Worm (Caenorhabditis elegans) whole organism, L3 larva: ENCODE data around the gene mpz-3.

Experiments used
- R02D3.7 ChIP-seq: fragments of 150-350 bp; optimal IDR thresholded peaks from 2 replicates; lab custom pipeline; 2014; ENCODE audit warnings: missing biosample characterization, missing genetic modification characterization
- ZK546.5 ChIP-seq: sonication (generic microtip); optimal IDR thresholded peaks from 2 replicates; lab custom pipeline; 2017; ENCODE audit warnings: missing biosample characterization, missing genetic modification characterization
- aly-2 ChIP-seq: fragments of 150-350 bp; optimal IDR thresholded peaks from 2 replicates; lab custom pipeline; 2014; ENCODE audit warnings: missing biosample characterization, missing genetic modification characterization
- ceh-16 ChIP-seq: sonication (generic microtip); optimal IDR thresholded peaks from 2 replicates; lab custom pipeline; 2017; ENCODE audit warnings: missing biosample characterization, missing genetic modification characterization
- ceh-82 ChIP-seq: fragments of 150-350 bp; optimal IDR thresholded peaks from 2 replicates; lab custom pipeline; 2014; ENCODE audit warnings: missing biosample characterization, missing genetic modification characterization
- ceh-9 ChIP-seq: sonication (generic microtip); optimal IDR thresholded peaks from 2 replicates; lab custom pipeline; 2018; ENCODE audit warnings: missing biosample characterization, missing genetic modification characterization
- egl-27 ChIP-seq: sonication (generic microtip); optimal IDR thresholded peaks from 4 replicates; lab custom pipeline; 2017; ENCODE audit warnings: missing biosample characterization, missing genetic modification reagents, missing genetic modification characterization
- elt-1 ChIP-seq: fragments of 150-350 bp; optimal IDR thresholded peaks from 2 replicates; lab custom pipeline; 2014; ENCODE audit warnings: missing biosample characterization, missing genetic modification characterization
- elt-2 ChIP-seq: sonication (generic microtip); optimal IDR thresholded peaks from 2 replicates; lab custom pipeline; 2016; ENCODE audit warnings: missing genetic modification reagents, mild to moderate bottlenecking, missing genetic modification characterization, missing compliant biosample characterization
- elt-3 ChIP-seq, 3 experiments: fragments of 150-350 bp in 1 of 3; sonication (generic microtip) in 2 of 3; optimal IDR thresholded peaks; 2 replicates in 2 of 3; 4 replicates in 1 of 3; lab custom pipeline; 2014 to 2017; ENCODE audit warnings: missing biosample characterization in 3 of 3, missing genetic modification characterization in 3 of 3
- eor-1 ChIP-seq, 2 experiments: fragments of 150-350 bp; optimal IDR thresholded peaks; 2 replicates each; lab custom pipeline; 2014 to 2018; ENCODE audit warnings: missing biosample characterization in 2 of 2, missing genetic modification characterization in 2 of 2
- fkh-10 ChIP-seq: sonication (generic microtip); optimal IDR thresholded peaks from 2 replicates; lab custom pipeline; 2017; ENCODE audit warnings: missing biosample characterization, missing genetic modification reagents, missing genetic modification characterization
- fkh-2 ChIP-seq: fragments of 150-350 bp; optimal IDR thresholded peaks from 2 replicates; lab custom pipeline; 2014; ENCODE audit warnings: missing biosample characterization, missing genetic modification reagents, missing genetic modification characterization
- fos-1 ChIP-seq: fragments of 150-350 bp; optimal IDR thresholded peaks from 2 replicates; lab custom pipeline; 2014; ENCODE audit warnings: missing biosample characterization, missing genetic modification characterization
- jun-1 ChIP-seq: fragments of 150-350 bp; optimal IDR thresholded peaks from 2 replicates; lab custom pipeline; 2014; ENCODE audit warnings: missing biosample characterization, missing genetic modification reagents, missing genetic modification characterization
- lin-15B ChIP-seq: fragments of 150-350 bp; optimal IDR thresholded peaks from 2 replicates; lab custom pipeline; 2014; ENCODE audit warnings: missing biosample characterization, missing genetic modification characterization
- lin-39 ChIP-seq: fragments of 150-350 bp; optimal IDR thresholded peaks from 2 replicates; lab custom pipeline; 2018; ENCODE audit warnings: missing biosample characterization, missing genetic modification reagents, missing genetic modification characterization
- lsy-12 ChIP-seq: sonication (generic microtip); optimal IDR thresholded peaks from 2 replicates; lab custom pipeline; 2016; ENCODE audit warnings: mild to moderate bottlenecking, missing genetic modification characterization, missing compliant biosample characterization
- mdl-1 ChIP-seq: fragments of 150-350 bp; optimal IDR thresholded peaks from 2 replicates; lab custom pipeline; 2014; ENCODE audit warnings: missing biosample characterization, missing genetic modification characterization
- mml-1 ChIP-seq: fragments of 150-350 bp; sonication (generic microtip); optimal IDR thresholded peaks from 3 replicates; lab custom pipeline; 2014; ENCODE audit warnings: missing biosample characterization, missing genetic modification characterization
- nfya-1 ChIP-seq: sonication (generic microtip); optimal IDR thresholded peaks from 2 replicates; lab custom pipeline; 2017; ENCODE audit warnings: missing genetic modification characterization, mild to moderate bottlenecking, missing compliant biosample characterization, antibody characterized with exemption, moderate library complexity; ENCODE audit not compliant: insufficient read depth
- nhr-11 ChIP-seq: fragments of 150-350 bp; optimal IDR thresholded peaks from 2 replicates; lab custom pipeline; 2014; ENCODE audit warnings: missing biosample characterization, missing genetic modification characterization
- nhr-23 ChIP-seq: fragments of 150-350 bp; optimal IDR thresholded peaks from 2 replicates; lab custom pipeline; 2014; ENCODE audit warnings: missing biosample characterization, missing genetic modification reagents, missing genetic modification characterization
- nhr-25 ChIP-seq: sonication (generic microtip); optimal IDR thresholded peaks from 2 replicates; lab custom pipeline; 2017; ENCODE audit warnings: missing biosample characterization, missing genetic modification characterization
- nhr-28 ChIP-seq: fragments of 150-350 bp; optimal IDR thresholded peaks from 2 replicates; lab custom pipeline; 2014; ENCODE audit warnings: missing biosample characterization, missing genetic modification characterization
- nhr-76 ChIP-seq: fragments of 150-350 bp; sonication (generic microtip); optimal IDR thresholded peaks from 5 replicates; lab custom pipeline; 2014; ENCODE audit warnings: missing biosample characterization, missing genetic modification characterization
- nhr-77 ChIP-seq: fragments of 150-350 bp; optimal IDR thresholded peaks from 2 replicates; lab custom pipeline; 2014; ENCODE audit warnings: missing biosample characterization, missing genetic modification characterization
- pqm-1 ChIP-seq: fragments of 150-350 bp; optimal IDR thresholded peaks from 2 replicates; lab custom pipeline; 2017; ENCODE audit warnings: missing biosample characterization, missing genetic modification characterization, inconsistent platforms
- sea-2 ChIP-seq: fragments of 150-350 bp; sonication (generic microtip); optimal IDR thresholded peaks from 4 replicates; lab custom pipeline; 2014; ENCODE audit warnings: missing biosample characterization, missing genetic modification reagents, missing genetic modification characterization
- snpc-4 ChIP-seq: fragments of 150-350 bp; optimal IDR thresholded peaks from 2 replicates; lab custom pipeline; 2014; ENCODE audit warnings: missing biosample characterization, missing genetic modification characterization
- unc-39 ChIP-seq: sonication (generic microtip); optimal IDR thresholded peaks from 4 replicates; lab custom pipeline; 2017; ENCODE audit warnings: missing biosample characterization, missing genetic modification characterization
- zag-1 ChIP-seq: fragments of 150-350 bp; optimal IDR thresholded peaks from 2 replicates; lab custom pipeline; 2014; ENCODE audit warnings: missing biosample characterization, missing genetic modification characterization
- ztf-11 ChIP-seq: fragments of 150-350 bp; optimal IDR thresholded peaks from 2 replicates; lab custom pipeline; 2014; ENCODE audit warnings: missing biosample characterization, missing genetic modification characterization

mpz-3 gene

ce11 chrII:6587264-6587870 is 22.2 kb upstream of the mpz-3 start, which contains the start of gene C56C10.7:
TSS of gene C56C10.7 (minus strand) at chrII:6587575.
- no peak for TF ChIP-seq mml-1 (tag; lab: Kevin White, UChicago)
- TF ChIP-seq elt-2 (tag; lab: Kevin White, UChicago) = peak; percentile 16
- TF ChIP-seq nhr-25 = peak; percentile 26
- no peak for TF ChIP-seq fos-1
- TF ChIP-seq nhr-77 = peak; percentile 58

ce11 chrII:6582758-6583157 is 17.6 kb upstream of the mpz-3 start, which contains the start of gene C56C10.4:
TSS of gene C56C10.4 (plus strand) at chrII:6583058.
- TF ChIP-seq jun-1 = no peak
- TF ChIP-seq R02D3.7 = no peak
- TF ChIP-seq elt-2 (tag; lab: Kevin White, UChicago) = no peak
- TF ChIP-seq fkh-10 (GFP tag; lab: Kevin White, UChicago) = no peak
- TF ChIP-seq nhr-77 = no peak
- TF ChIP-seq aly-2 (tag; lab: Kevin White, UChicago) = no peak
- TF ChIP-seq eor-1 (tag; optimal IDR thresholded peaks at IDR 0.05; lab: Kevin White, UChicago) = no peak
- TF ChIP-seq ceh-9 (tag; lab: Kevin White, UChicago) = no peak
- TF ChIP-seq ceh-16 (tag; lab: Kevin White, UChicago) = no peak

- TF ChIP-seq elt-3 (tag; optimal IDR thresholded peaks at IDR 0.05; lab: Kevin White, UChicago) (no peak), ceh-82 (tag; lab: Kevin White, UChicago) (no peak), aly-2 (tag; lab: Kevin White, UChicago) (no peak), unc-39 (tag; lab: Kevin White, UChicago) (no peak), nhr-23 (tag; lab: Kevin White, UChicago) (no peak), lsy-12 (tag; lab: Kevin White, UChicago) (no peak), sea-2 (GFP tag; lab: Kevin White, UChicago) (no peak), lin-15B (tag; lab: Kevin White, UChicago) (no peak), ZK546.5 (tag; lab: Kevin White, UChicago) (no peak)
Measured at ce11 chrII:6581236-6581635, 16.0 kb upstream of the mpz-3 start, which contains the start of gene C56C10.6. TSS of gene C56C10.6 (minus strand) at chrII:6581336.

ce11 chrII:6578378-6578777 is 13.2 kb upstream of the mpz-3 start, which contains the start of gene sra-31:
TSS of gene sra-31 (minus strand) at chrII:6578478.
- TF ChIP-seq ceh-82 (tag; lab: Kevin White, UChicago) (no peak), nhr-25 (no peak), nhr-11 (tag; lab: Kevin White, UChicago) (no peak), eor-1 (tag; optimal IDR thresholded peaks at IDR 0.05; lab: Kevin White, UChicago) (no peak), lin-15B (tag; lab: Kevin White, UChicago) (no peak), sea-2 (GFP tag; lab: Kevin White, UChicago) (no peak), nhr-28 (tag; lab: Kevin White, UChicago) (no peak), mdl-1 (no peak), egl-27 (tag; lab: Kevin White, UChicago) (no peak), nhr-23 (tag; lab: Kevin White, UChicago) (no peak), fkh-10 (GFP tag; lab: Kevin White, UChicago) (no peak), nfya-1 (tag; lab: Kevin White, UChicago) (no peak), zag-1 (tag; lab: Kevin White, UChicago) (no peak), unc-39 (tag; lab: Kevin White, UChicago) (no peak), elt-1 (tag; lab: Kevin White, UChicago) (no peak), fkh-2 (tag; lab: Kevin White, UChicago) (no peak), nhr-76 (tag; lab: Kevin White, UChicago) (no peak), aly-2 (tag; lab: Kevin White, UChicago) (no peak), ceh-9 (tag; lab: Kevin White, UChicago) (no peak)

- TF ChIP-seq fkh-10 (GFP tag; lab: Kevin White, UChicago) (no peak), ztf-11 (tag; lab: Kevin White, UChicago) (no peak), lin-39 (no peak), ceh-16 (tag; lab: Kevin White, UChicago) (no peak), elt-2 (tag; lab: Kevin White, UChicago) (no peak), pqm-1 (tag; lab: Kevin White, UChicago) (no peak), snpc-4 (tag; lab: Kevin White, UChicago) (no peak)
Measured at ce11 chrII:6575647-6576046, 10.5 kb upstream of the mpz-3 start, which contains the start of gene sra-29. TSS of gene sra-29 (minus strand) at chrII:6575747.
